Worm (Caenorhabditis elegans) whole organism, midembryonic: Measurements from ENCODE around the gene abu-5.

ENCODE experiments used
- T22C8.4 ChIP-seq: fragments of 200-800 bp; sonication (Bioruptor generic); IDR thresholded peaks from 2 replicates; pipeline ENCODE4 v1.3.6; 2022; ENCODE audit warnings: missing genetic modification characterization, missing compliant biosample characterization
- flt-1 ChIP-seq: fragments of 200-800 bp; sonication (Bioruptor generic); IDR thresholded peaks from 2 replicates; pipeline ENCODE4 v1.3.6; 2022; ENCODE audit warnings: missing genetic modification characterization, missing compliant biosample characterization
- klf-2 ChIP-seq: fragments of 200-800 bp; sonication (Bioruptor generic); conservative IDR thresholded peaks from 2 replicates; pipeline ENCODE4 v1.3.6; 2022; ENCODE audit warnings: missing genetic modification reagents, missing genetic modification characterization, missing compliant biosample characterization
- ref-1 ChIP-seq: fragments of 200-800 bp; sonication (Bioruptor generic); conservative IDR thresholded peaks from 2 replicates; pipeline ENCODE4 v1.3.6; 2022; ENCODE audit warnings: missing genetic modification reagents, missing genetic modification characterization, missing compliant biosample characterization
- tab-1 ChIP-seq: fragments of 200-800 bp; sonication (Bioruptor generic); IDR thresholded peaks from 2 replicates; pipeline ENCODE4 v1.3.6; 2022; ENCODE audit warnings: missing genetic modification characterization, missing compliant biosample characterization
- ztf-23 ChIP-seq: fragments of 200-800 bp; sonication (Bioruptor generic); IDR thresholded peaks from 2 replicates; pipeline ENCODE4 v1.3.6; 2022; ENCODE audit warnings: missing genetic modification reagents, missing genetic modification characterization, missing compliant biosample characterization
- ztf-29 ChIP-seq: fragments of 200-800 bp; sonication (Bioruptor generic); IDR thresholded peaks from 2 replicates; pipeline ENCODE4 v1.3.6; 2022; ENCODE audit warnings: missing genetic modification reagents, missing genetic modification characterization, missing compliant biosample characterization

DNA sequence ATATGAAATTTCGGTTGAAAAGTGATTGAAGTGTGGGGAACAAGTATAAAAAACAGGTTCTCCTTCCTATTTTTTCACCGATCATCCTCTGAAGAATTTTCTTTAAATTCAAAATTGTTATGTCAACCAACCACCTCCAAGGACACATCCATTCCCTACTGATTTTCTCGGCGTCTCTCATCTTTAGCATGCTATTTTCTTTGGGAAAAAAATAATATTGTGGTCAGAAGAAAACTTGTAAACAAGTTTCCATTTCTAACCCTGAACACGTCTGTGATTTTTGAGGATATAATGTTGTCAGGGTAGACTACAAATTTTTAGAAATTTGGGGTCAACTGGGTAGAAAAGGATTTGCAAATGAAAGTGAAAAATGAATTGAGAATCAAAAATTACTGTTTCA, 27.2 kb downstream of the abu-5 start:
- TF ChIP-seq flt-1 (GFP tag; lab: Robert Waterston, UW) (no peak), klf-2 (GFP tag; lab: Robert Waterston, UW) (no peak), ztf-29 (GFP tag; lab: Robert Waterston, UW) (no peak), ref-1 (GFP tag; lab: Robert Waterston, UW) (no peak), T22C8.4 (GFP tag; lab: Robert Waterston, UW) (no peak), tab-1 (GFP tag; lab: Robert Waterston, UW) (no peak), ztf-23 (GFP tag; lab: Robert Waterston, UW) (no peak)
